Fruit fly (Drosophila melanogaster) whole organism, embryonic: ENCODE measurements around the gene CG1622.

ENCODE experiments used
- BtbVII ChIP-seq: fragments of 200-800 bp; sonication (Bioruptor generic); optimal IDR thresholded peaks from 3 replicates; lab custom pipeline; 2017; ENCODE audit warnings: missing biosample characterization, mild to moderate bottlenecking, missing genetic modification characterization
- CG10209 ChIP-seq: fragments of 200-800 bp; sonication (Bioruptor generic); optimal IDR thresholded peaks from 3 replicates; lab custom pipeline; 2017; ENCODE audit warnings: missing biosample characterization, mild to moderate bottlenecking, missing genetic modification characterization, missing genetic modification reagents
- CG10274 ChIP-seq: fragments of 200-800 bp; sonication (Bioruptor generic); optimal IDR thresholded peaks from 3 replicates; lab custom pipeline; 2017; ENCODE audit warnings: missing biosample characterization, mild to moderate bottlenecking, missing genetic modification characterization
- CG11398 ChIP-seq: fragments of 200-800 bp; sonication (Bioruptor generic); optimal IDR thresholded peaks from 2 replicates; lab custom pipeline; 2016; ENCODE audit warnings: missing biosample characterization, missing genetic modification characterization
- CG11723 ChIP-seq: fragments of 200-800 bp; sonication (Bioruptor generic); optimal IDR thresholded peaks from 2 replicates; lab custom pipeline; 2017; ENCODE audit warnings: missing biosample characterization, mild to moderate bottlenecking, missing genetic modification characterization
- CG13624 ChIP-seq: fragments of 200-800 bp; sonication (Bioruptor generic); optimal IDR thresholded peaks from 2 replicates; lab custom pipeline; 2016; ENCODE audit warnings: missing biosample characterization, missing genetic modification characterization
- CG15696 ChIP-seq: fragments of 200-800 bp; sonication (Bioruptor generic); optimal IDR thresholded peaks from 2 replicates; lab custom pipeline; 2019; ENCODE audit warnings: missing biosample characterization, mild to moderate bottlenecking, missing genetic modification characterization, moderate library complexity
- CG1647 ChIP-seq: fragments of 200-800 bp; sonication (Bioruptor generic); optimal IDR thresholded peaks from 3 replicates; lab custom pipeline; 2016; ENCODE audit warnings: missing biosample characterization, missing genetic modification characterization
- CG32767 ChIP-seq: fragments of 200-800 bp; sonication (Bioruptor generic); IDR thresholded peaks from 2 replicates; pipeline ENCODE4 v1.3.6; 2022; ENCODE audit warnings: missing biosample characterization, missing genetic modification characterization
- CG3847 ChIP-seq: fragments of 200-800 bp; sonication (Bioruptor generic); IDR thresholded peaks from 2 replicates; pipeline ENCODE4 v1.3.6; 2022; ENCODE audit warnings: missing biosample characterization, missing genetic modification characterization
- CG3995 ChIP-seq: fragments of 200-800 bp; sonication (Bioruptor generic); optimal IDR thresholded peaks from 3 replicates; lab custom pipeline; 2016; ENCODE audit warnings: missing biosample characterization, missing genetic modification characterization
- CG6683 ChIP-seq: fragments of 200-800 bp; sonication (Bioruptor generic); optimal IDR thresholded peaks from 2 replicates; lab custom pipeline; 2017; ENCODE audit warnings: missing biosample characterization, mild to moderate bottlenecking, missing genetic modification characterization, missing genetic modification reagents
- CG7271 ChIP-seq: fragments of 200-800 bp; sonication (Bioruptor generic); optimal IDR thresholded peaks from 2 replicates; lab custom pipeline; 2018; ENCODE audit warnings: missing biosample characterization, mild to moderate bottlenecking, missing genetic modification characterization, moderate library complexity
- CG7372 ChIP-seq: fragments of 200-800 bp; sonication (Bioruptor generic); IDR thresholded peaks from 2 replicates; pipeline ENCODE4 v1.3.6; 2022; ENCODE audit warnings: missing biosample characterization, missing genetic modification characterization
- CG7963 ChIP-seq: fragments of 200-800 bp; sonication (Bioruptor generic); IDR thresholded peaks from 3 replicates; pipeline ENCODE4 v1.3.6; 2022; ENCODE audit warnings: missing biosample characterization, missing genetic modification characterization; ENCODE audit not compliant: partially characterized antibody
- CG8281 ChIP-seq: fragments of 200-800 bp; sonication (Bioruptor generic); optimal IDR thresholded peaks from 2 replicates; lab custom pipeline; 2018; ENCODE audit warnings: missing biosample characterization, mild to moderate bottlenecking, missing genetic modification characterization, moderate library complexity
- D19B ChIP-seq: fragments of 200-800 bp; sonication (Bioruptor generic); optimal IDR thresholded peaks from 2 replicates; lab custom pipeline; 2017; ENCODE audit warnings: missing biosample characterization, mild to moderate bottlenecking, missing genetic modification characterization
- Deaf1 ChIP-seq: fragments of 200-800 bp; optimal IDR thresholded peaks from 3 replicates; lab custom pipeline; 2019; ENCODE audit warnings: missing biosample characterization, mild to moderate bottlenecking, missing genetic modification characterization, moderate library complexity
- Hsf ChIP-seq: fragments of 200-800 bp; sonication (Bioruptor generic); optimal IDR thresholded peaks from 3 replicates; lab custom pipeline; 2016; ENCODE audit warnings: missing biosample characterization, missing genetic modification characterization
- MBD-R2 ChIP-seq: fragments of 200-800 bp; sonication (Bioruptor generic); IDR thresholded peaks from 2 replicates; pipeline ENCODE4 v1.3.6; 2022; ENCODE audit warnings: missing biosample characterization, missing genetic modification characterization
- Med ChIP-seq: fragments of 200-800 bp; sonication (Bioruptor generic); peaks from one replicate; lab custom pipeline; 2016; ENCODE audit warnings: missing biosample characterization, missing genetic modification characterization, mild to moderate bottlenecking, inconsistent platforms, moderate library complexity
- Meics ChIP-seq: fragments of 200-800 bp; sonication (Bioruptor generic); optimal IDR thresholded peaks from 2 replicates; lab custom pipeline; 2017; ENCODE audit warnings: missing biosample characterization, mild to moderate bottlenecking, missing genetic modification characterization
- Mrtf ChIP-seq: fragments of 200-800 bp; sonication (Bioruptor generic); IDR thresholded peaks from 3 replicates; pipeline ENCODE4 v1.3.6; 2022; ENCODE audit warnings: missing biosample characterization, missing genetic modification characterization
- Ptx1 ChIP-seq: fragments of 200-800 bp; sonication (Bioruptor generic); IDR thresholded peaks from 2 replicates; pipeline ENCODE4 v1.3.6; 2022; ENCODE audit warnings: missing biosample characterization, missing genetic modification characterization
- Sry-β ChIP-seq: fragments of 200-800 bp; sonication (Bioruptor generic); optimal IDR thresholded peaks from 2 replicates; lab custom pipeline; 2018; ENCODE audit warnings: missing biosample characterization, mild to moderate bottlenecking, missing genetic modification characterization, moderate library complexity
- Sry-δ ChIP-seq: fragments of 200-800 bp; sonication (Bioruptor generic); optimal IDR thresholded peaks from 2 replicates; lab custom pipeline; 2016; ENCODE audit warnings: missing biosample characterization, missing genetic modification characterization
- Usf ChIP-seq: fragments of 200-800 bp; sonication (Bioruptor generic); optimal IDR thresholded peaks from 2 replicates; lab custom pipeline; 2017; ENCODE audit warnings: missing genotype, missing biosample characterization, missing genetic modification characterization
- amos ChIP-seq: fragments of 200-800 bp; sonication (Bioruptor generic); IDR thresholded peaks from 2 replicates; pipeline ENCODE4 v1.3.6; 2022; ENCODE audit warnings: missing biosample characterization, missing genetic modification characterization; ENCODE audit not compliant: partially characterized antibody
- ap ChIP-seq: fragments of 200-800 bp; sonication (Bioruptor generic); IDR thresholded peaks from 2 replicates; pipeline ENCODE4 v1.3.6; 2022; ENCODE audit warnings: missing biosample characterization, missing genetic modification characterization
- ase ChIP-seq: fragments of 200-800 bp; sonication (Bioruptor generic); IDR thresholded peaks from 3 replicates; pipeline ENCODE4 v1.3.6; 2022; ENCODE audit warnings: missing biosample characterization, missing genetic modification characterization
- bcd ChIP-seq: fragments of 200-800 bp; sonication (Bioruptor generic); optimal IDR thresholded peaks from 2 replicates; lab custom pipeline; 2017; ENCODE audit warnings: missing biosample characterization, mild to moderate bottlenecking, missing genetic modification characterization
- cad ChIP-seq: fragments of >200 bp; optimal IDR thresholded peaks from 2 replicates; lab custom pipeline; 2017; ENCODE audit warnings: missing biosample characterization, missing genetic modification characterization
- cg ChIP-seq: fragments of 200-800 bp; sonication (Bioruptor generic); optimal IDR thresholded peaks from 3 replicates; lab custom pipeline; 2019; ENCODE audit warnings: missing biosample characterization, mild to moderate bottlenecking, missing genetic modification characterization, moderate library complexity
- ci ChIP-seq: fragments of 200-800 bp; sonication (Bioruptor generic); IDR thresholded peaks from 3 replicates; pipeline ENCODE4 v1.3.6; 2022; ENCODE audit warnings: missing biosample characterization, missing genetic modification characterization
- crol ChIP-seq: fragments of 200-800 bp; sonication (Bioruptor generic); IDR thresholded peaks from 2 replicates; pipeline ENCODE4 v1.3.6; 2022; ENCODE audit warnings: missing biosample characterization, missing genetic modification characterization
- insv ChIP-seq, 2 experiments: fragments of 200-800 bp; sonication (Bioruptor generic); optimal IDR thresholded peaks; 3 replicates each; lab custom pipeline; 2016 to 2018; ENCODE audit warnings: missing biosample characterization in 2 of 2, missing genetic modification characterization in 2 of 2
- kni ChIP-seq: fragments of 200-800 bp; sonication (Bioruptor generic); optimal IDR thresholded peaks from 3 replicates; lab custom pipeline; 2017; ENCODE audit warnings: mild to moderate bottlenecking, missing biosample characterization, missing genetic modification reagents, missing genetic modification characterization
- nau ChIP-seq: fragments of 200-800 bp; sonication (Bioruptor generic); optimal IDR thresholded peaks from 3 replicates; lab custom pipeline; 2017; ENCODE audit warnings: missing biosample characterization, mild to moderate bottlenecking, missing genetic modification characterization, missing genetic modification reagents
- onecut ChIP-seq: fragments of 200-800 bp; sonication (Bioruptor generic); IDR thresholded peaks from 2 replicates; pipeline ENCODE4 v1.3.6; 2022; ENCODE audit warnings: missing biosample characterization, missing genetic modification characterization
- pita ChIP-seq: fragments of 200-800 bp; sonication (Bioruptor generic); optimal IDR thresholded peaks from 2 replicates; lab custom pipeline; 2017; ENCODE audit warnings: missing biosample characterization, mild to moderate bottlenecking, missing genetic modification characterization
- slp2 ChIP-seq: fragments of 200-800 bp; sonication (Bioruptor generic); optimal IDR thresholded peaks from 2 replicates; lab custom pipeline; 2016; ENCODE audit warnings: missing biosample characterization, missing genetic modification characterization
- sqz ChIP-seq: fragments of 200-800 bp; sonication (Bioruptor generic); optimal IDR thresholded peaks from 3 replicates; lab custom pipeline; 2018; ENCODE audit warnings: missing biosample characterization, mild to moderate bottlenecking, missing genetic modification characterization
- sr ChIP-seq: fragments of 200-800 bp; sonication (Bioruptor generic); IDR thresholded peaks from 3 replicates; pipeline ENCODE4 v1.3.6; 2022; ENCODE audit warnings: missing biosample characterization, missing genetic modification characterization
- tin ChIP-seq: fragments of 200-800 bp; sonication (Bioruptor generic); optimal IDR thresholded peaks from 3 replicates; lab custom pipeline; 2016; ENCODE audit warnings: missing biosample characterization, missing genetic modification characterization
- tna ChIP-seq: fragments of 200-800 bp; sonication (Bioruptor generic); IDR thresholded peaks from 2 replicates; pipeline ENCODE4 v1.3.6; 2022; ENCODE audit warnings: missing biosample characterization, missing genetic modification characterization; ENCODE audit not compliant: partially characterized antibody
- toy ChIP-seq: fragments of 200-800 bp; sonication (Bioruptor generic); IDR thresholded peaks from 2 replicates; pipeline ENCODE4 v1.3.6; 2022; ENCODE audit warnings: missing biosample characterization, missing genetic modification characterization
- tx ChIP-seq: fragments of 200-800 bp; sonication (Bioruptor generic); optimal IDR thresholded peaks from 2 replicates; lab custom pipeline; 2016; ENCODE audit warnings: missing biosample characterization, missing genetic modification characterization
- wdn ChIP-seq: fragments of 200-800 bp; sonication (Bioruptor generic); IDR thresholded peaks from 2 replicates; pipeline ENCODE4 v1.3.6; 2022; ENCODE audit warnings: missing biosample characterization, missing genetic modification characterization
- wek ChIP-seq: fragments of 200-800 bp; sonication (Bioruptor generic); optimal IDR thresholded peaks from 3 replicates; lab custom pipeline; 2018; ENCODE audit warnings: missing biosample characterization, mild to moderate bottlenecking, missing genetic modification characterization, moderate library complexity
- wor ChIP-seq: fragments of 200-800 bp; sonication (Bioruptor generic); IDR thresholded peaks from 2 replicates; pipeline ENCODE4 v1.3.6; 2022; ENCODE audit warnings: missing biosample characterization, missing genetic modification characterization
- zen ChIP-seq: fragments of 200-800 bp; sonication (Bioruptor generic); optimal IDR thresholded peaks from 3 replicates; lab custom pipeline; 2018; ENCODE audit warnings: missing biosample characterization, mild to moderate bottlenecking, missing genetic modification characterization, moderate library complexity

Gene CG1622

dm6 chrX:13287854-13288376 is 9.0 kb upstream of the CG1622 start, which contains the start of gene Remo (continued):
- peak; percentile 72 for TF ChIP-seq bcd (GFP tag; lab: Kevin White, UChicago)
- TF ChIP-seq CG3995, result peak; percentile 11
- TF ChIP-seq CG15696, result no peak
- TF ChIP-seq D19B, result no peak
- TF ChIP-seq slp2 (GFP tag; lab: Kevin White, UChicago), result no peak
- peak; percentile 44 for TF ChIP-seq Med (GFP tag; lab: Kevin White, UChicago)
- peak; percentile 78 for TF ChIP-seq sqz (GFP tag; lab: Kevin White, UChicago)
- peak in 1 of 2 experiments; percentile 84 for TF ChIP-seq insv (GFP tag; optimal IDR thresholded peaks at IDR 0.05; lab: Kevin White, UChicago)
- peak; percentile 78 for TF ChIP-seq pita (GFP tag; lab: Kevin White, UChicago)
- TF ChIP-seq Usf (GFP tag; lab: Kevin White, UChicago), result no peak
- TF ChIP-seq crol (GFP tag; lab: Robert Waterston, UW), result peak; percentile 88
- TF ChIP-seq tx, result no peak
- no peak for TF ChIP-seq kni (GFP tag; lab: Kevin White, UChicago)
- TF ChIP-seq nau (GFP tag; lab: Kevin White, UChicago), result no peak
- TF ChIP-seq ap (GFP tag; lab: Robert Waterston, UW), result no peak
- no peak for TF ChIP-seq onecut
- no peak for TF ChIP-seq CG6683 (GFP tag; lab: Kevin White, UChicago)
- TF ChIP-seq CG7271 (tag; lab: Kevin White, UChicago), result no peak
- TF ChIP-seq toy (GFP tag; lab: Robert Waterston, UW), result no peak
- TF ChIP-seq Sry-β (GFP tag; lab: Kevin White, UChicago), result no peak
- TF ChIP-seq CG11723, result no peak
- no peak for TF ChIP-seq cad (GFP tag; lab: Kevin White, UChicago)
- TF ChIP-seq BtbVII (GFP tag; lab: Kevin White, UChicago), result no peak
- no peak for TF ChIP-seq sr (GFP tag; lab: Robert Waterston, UW)
- peak; percentile 52; the same call in 1 of the 2 replicates for TF ChIP-seq MBD-R2 (GFP tag; lab: Robert Waterston, UW)
- no peak for TF ChIP-seq wdn (GFP tag; lab: Robert Waterston, UW)
- no peak for TF ChIP-seq Mrtf (GFP tag; lab: Robert Waterston, UW)
- TF ChIP-seq Deaf1, result no peak
- no peak for TF ChIP-seq Meics
- no peak for TF ChIP-seq tna
- no peak for TF ChIP-seq CG11398 (GFP tag; lab: Kevin White, UChicago)
- peak; percentile 49; the same call in 1 of the 2 replicates for TF ChIP-seq CG3847 (GFP tag; lab: Robert Waterston, UW)
- TF ChIP-seq wor (GFP tag; lab: Robert Waterston, UW), result no peak
- peak; percentile 84 for TF ChIP-seq amos
- peak; percentile 86 for TF ChIP-seq Sry-δ (GFP tag; lab: Kevin White, UChicago)
- TF ChIP-seq CG10274, result no peak
- no peak for TF ChIP-seq CG7963 (GFP tag; lab: Robert Waterston, UW)
- no peak for TF ChIP-seq Ptx1 (GFP tag; lab: Robert Waterston, UW)
- TF ChIP-seq CG32767 (GFP tag; lab: Robert Waterston, UW), result no peak
- no peak for TF ChIP-seq zen (tag; lab: Kevin White, UChicago)
- no peak for TF ChIP-seq CG8281 (tag; lab: Kevin White, UChicago)
- 0 out of 3 replicates have a peak, but pooled peaks have one; percentile 33 for TF ChIP-seq ci
- TF ChIP-seq cg, result no peak
- TF ChIP-seq CG1647 (GFP tag; lab: Kevin White, UChicago), result no peak
- no peak for TF ChIP-seq CG7372 (GFP tag; lab: Robert Waterston, UW)
- no peak for TF ChIP-seq tin (GFP tag; lab: Kevin White, UChicago)
- no peak for TF ChIP-seq Hsf (GFP tag; lab: Kevin White, UChicago)
- no peak for TF ChIP-seq CG10209 (GFP tag; lab: Kevin White, UChicago)
- no peak for TF ChIP-seq CG13624
- no peak for TF ChIP-seq ase (GFP tag; lab: Robert Waterston, UW)
- no peak for TF ChIP-seq wek (GFP tag; lab: Kevin White, UChicago)
